Worm (Caenorhabditis elegans) whole organism, late embryonic: Measurements from ENCODE around the gene sri-18.

Experiments used
- dmd-4 ChIP-seq: sonication (generic microtip); optimal IDR thresholded peaks from 2 replicates; lab custom pipeline; 2016; ENCODE audit warnings: borderline replicate concordance, missing genetic modification characterization, missing compliant biosample characterization
- ref-2 ChIP-seq: sonication (generic microtip); optimal IDR thresholded peaks from 2 replicates; lab custom pipeline; 2016; ENCODE audit warnings: missing genetic modification characterization, missing compliant biosample characterization

ce11 chrV:10248255-10248979 is 11.9 kb downstream of the sri-18 start, which contains the start of gene akt-1:
- TF ChIP-seq dmd-4 (tag; lab: Kevin White, UChicago) = no peak
- no peak for TF ChIP-seq ref-2
